Fruit fly (Drosophila melanogaster) Kc167 (cell line): ENCODE measurements around the gene Pp1alpha-96A.
A peak's percentile ranks its signal among the peaks of the same experiment; 100 is the strongest.

ENCODE experiments used
- Myc ChIP-seq: fragments of >200 bp; optimal IDR thresholded peaks from 2 replicates; lab custom pipeline; 2017; ENCODE audit warnings: missing external identifiers
- Sin3A ChIP-seq: fragments of >200 bp; optimal IDR thresholded peaks from 2 replicates; lab custom pipeline; 2018; ENCODE audit warnings: missing external identifiers
- h ChIP-seq: fragments of >200 bp; optimal IDR thresholded peaks from 3 replicates; lab custom pipeline; 2018; ENCODE audit warnings: missing external identifiers
- insv ChIP-seq: fragments of >200 bp; optimal IDR thresholded peaks from 3 replicates; lab custom pipeline; 2018; ENCODE audit warnings: missing external identifiers
- psq ChIP-seq: fragments of >200 bp; optimal IDR thresholded peaks from 2 replicates; lab custom pipeline; 2017; ENCODE audit warnings: missing external identifiers
- ttk ChIP-seq: sonication (Bioruptor generic); optimal IDR thresholded peaks from 2 replicates; lab custom pipeline; 2017; ENCODE audit warnings: missing external identifiers

Pp1alpha-96A gene

DNA sequence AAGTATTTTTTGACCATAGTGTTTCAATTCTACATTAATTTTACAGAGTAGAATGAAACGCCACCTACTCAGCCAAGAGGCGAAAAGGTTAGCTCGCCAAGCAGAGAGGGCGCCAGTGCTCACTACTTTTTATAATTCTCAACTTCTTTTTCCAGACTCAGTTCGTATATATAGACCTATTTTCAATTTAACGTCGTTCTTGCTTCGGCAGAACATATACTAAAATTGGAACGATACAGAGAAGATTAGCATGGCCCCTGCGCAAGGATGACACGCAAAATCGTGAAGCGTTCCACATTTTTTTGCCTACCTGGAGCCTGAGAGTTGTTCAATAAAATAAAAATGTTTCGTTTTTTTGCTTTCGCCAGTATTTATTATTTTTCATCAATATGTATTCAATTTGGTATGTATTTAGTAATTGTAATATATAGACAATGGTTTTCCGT lies 39.0 kb downstream of the Pp1alpha-96A start:
- TF ChIP-seq insv (lab: Kevin White, UChicago) (no peak), Sin3A (lab: Kevin White, UChicago) (no peak)

DNA sequence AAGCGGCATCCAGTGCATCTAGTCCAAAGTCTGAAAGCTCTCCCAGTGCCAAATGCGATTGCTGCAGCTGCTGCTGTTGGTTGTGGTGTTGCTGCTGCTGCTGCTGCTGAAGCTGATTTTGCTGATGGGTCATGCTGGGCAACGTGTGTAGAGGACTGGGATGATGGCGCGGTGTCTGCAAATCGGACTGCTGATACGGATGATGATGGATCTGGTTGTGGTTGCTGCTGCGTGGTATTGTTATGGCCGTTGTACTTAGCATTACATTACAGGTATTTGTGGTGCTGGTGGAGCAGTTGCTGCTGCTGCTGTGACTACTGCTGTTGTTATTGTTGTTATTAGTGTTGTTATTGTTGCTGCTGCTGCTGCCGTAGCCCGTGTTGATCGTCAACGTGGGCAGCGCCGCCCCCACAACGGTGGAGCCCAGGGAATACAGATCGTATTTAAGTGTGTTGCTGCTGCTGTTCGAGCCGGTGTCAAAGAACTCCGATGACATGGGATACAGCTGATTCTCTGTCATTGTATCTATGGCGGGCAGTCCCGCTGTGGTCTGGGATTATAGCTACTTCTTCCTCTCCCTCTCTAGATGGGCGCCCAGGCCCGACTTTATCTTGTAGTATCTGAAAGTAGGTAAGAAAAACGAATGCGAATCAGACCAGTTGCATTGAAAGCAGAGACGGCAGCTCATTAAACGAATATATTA lies 44.4 kb downstream of the Pp1alpha-96A start:
- TF ChIP-seq Myc (lab: Kevin White, UChicago) = no peak
- no peak for TF ChIP-seq ttk (lab: Kevin White, UChicago)
- TF ChIP-seq insv (lab: Kevin White, UChicago) = no peak

dm6 chr3R:24563039-24563825 lies 45.2 kb downstream of the Pp1alpha-96A start:
- no peak for TF ChIP-seq psq (lab: Kevin White, UChicago)
- no peak for TF ChIP-seq h (lab: Kevin White, UChicago)
- TF ChIP-seq ttk (lab: Kevin White, UChicago) = no peak
- no peak for TF ChIP-seq insv (lab: Kevin White, UChicago)
- no peak for TF ChIP-seq Sin3A (lab: Kevin White, UChicago)
- TF ChIP-seq Myc (lab: Kevin White, UChicago) = no peak

DNA sequence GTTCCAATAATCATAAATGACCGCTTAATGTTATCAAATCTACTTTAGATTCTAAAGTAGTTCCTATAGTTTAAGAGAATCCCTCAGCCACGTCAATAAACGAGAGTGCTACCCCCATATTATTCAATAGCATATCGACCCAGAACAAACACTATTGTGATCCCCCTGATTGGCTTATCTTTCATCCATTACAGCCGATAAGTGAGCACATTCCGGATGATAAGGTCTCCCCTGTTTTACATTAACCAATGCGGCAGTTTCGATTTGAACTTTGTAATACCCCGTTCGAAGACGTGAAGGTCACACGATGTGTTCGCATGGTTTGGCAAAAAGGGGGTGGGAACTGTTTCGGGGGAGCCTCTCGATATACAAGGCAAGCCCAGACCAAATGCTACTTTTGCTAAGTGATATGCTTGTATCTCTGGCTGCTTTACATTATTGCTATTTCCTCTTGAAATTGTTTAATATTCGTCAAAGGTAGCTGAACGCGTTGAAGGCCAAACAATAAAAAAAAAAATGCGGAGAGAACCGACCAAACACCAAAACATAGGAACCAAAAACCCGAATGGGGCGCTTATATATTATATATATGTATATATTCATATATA lies 46.2 kb downstream of the Pp1alpha-96A start:
- TF ChIP-seq ttk (lab: Kevin White, UChicago) = no peak
- no peak for TF ChIP-seq psq (lab: Kevin White, UChicago)
- no peak for TF ChIP-seq Sin3A (lab: Kevin White, UChicago)
- TF ChIP-seq insv (lab: Kevin White, UChicago) = no peak
- TF ChIP-seq Myc (lab: Kevin White, UChicago) = no peak
- no peak for TF ChIP-seq h (lab: Kevin White, UChicago)

DNA sequence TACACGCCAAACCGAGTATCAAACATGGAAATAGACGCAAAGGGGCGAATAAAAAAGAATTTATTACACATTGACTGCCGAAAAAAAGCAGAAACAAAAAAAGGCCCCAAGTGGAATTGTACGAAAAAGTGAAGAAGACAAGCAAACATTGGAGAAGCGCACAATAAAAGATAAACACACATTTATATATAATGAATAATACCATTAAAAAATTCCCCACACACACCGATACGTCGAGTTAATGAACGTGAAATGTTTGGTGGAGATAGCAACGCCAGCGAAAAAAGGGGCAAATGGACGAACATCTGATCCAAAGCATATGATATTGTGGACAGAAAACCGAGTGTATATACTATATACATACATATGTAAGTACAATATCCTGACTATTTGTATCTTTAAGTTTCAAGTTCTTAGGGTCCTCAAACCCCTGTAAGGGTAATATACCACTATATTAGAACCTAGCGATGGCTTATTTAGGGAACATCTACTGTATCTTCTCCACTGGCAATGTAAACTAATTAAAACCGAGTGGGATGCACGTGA lies 46.8 kb downstream of the Pp1alpha-96A start:
- TF ChIP-seq psq (lab: Kevin White, UChicago) = peak; percentile 11
- no peak for TF ChIP-seq Sin3A (lab: Kevin White, UChicago)

- TF ChIP-seq Myc (lab: Kevin White, UChicago) = no peak
- TF ChIP-seq h (lab: Kevin White, UChicago) = no peak
- peak; percentile 84 for TF ChIP-seq psq (lab: Kevin White, UChicago)
- TF ChIP-seq Sin3A (lab: Kevin White, UChicago) = no peak
- TF ChIP-seq ttk (lab: Kevin White, UChicago) = no peak
- TF ChIP-seq insv (lab: Kevin White, UChicago) = no peak
Measured at dm6 chr3R:24565748-24566239, 47.7 kb downstream of the Pp1alpha-96A start.

DNA sequence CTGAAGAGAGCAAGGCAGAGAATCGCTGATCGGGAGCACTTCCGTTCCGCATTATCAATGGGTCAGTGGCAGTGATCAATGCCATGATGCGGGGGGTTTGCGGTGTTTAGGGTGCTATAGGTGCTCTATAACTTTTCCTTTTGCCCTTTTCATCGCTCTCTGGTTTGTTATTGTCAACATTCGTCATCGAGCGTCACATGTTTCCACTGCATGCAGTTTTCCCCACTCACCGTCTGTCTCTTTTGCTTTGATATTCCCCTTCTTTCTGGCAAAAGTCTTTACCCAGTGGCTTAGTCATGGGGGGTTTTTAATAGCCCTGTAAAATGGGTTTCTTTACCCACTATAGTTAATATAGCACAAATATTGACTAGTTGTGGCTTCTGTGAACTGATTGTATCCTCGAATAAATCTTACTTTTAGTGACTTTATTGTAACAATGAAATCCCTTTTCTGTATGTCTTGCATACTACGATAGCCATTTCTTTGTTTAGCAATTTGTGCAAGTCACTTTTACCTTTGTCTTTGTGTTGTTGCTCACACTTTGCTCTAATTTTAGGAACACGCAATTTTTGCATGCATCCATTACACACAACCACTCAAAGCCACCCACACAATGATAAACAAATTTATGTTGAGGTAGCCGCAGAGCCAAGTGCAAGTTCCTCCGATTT lies 48.8 kb downstream of the Pp1alpha-96A start:
- TF ChIP-seq h (lab: Kevin White, UChicago) = no peak
- TF ChIP-seq Sin3A (lab: Kevin White, UChicago) = no peak
- TF ChIP-seq insv (lab: Kevin White, UChicago) = no peak
- TF ChIP-seq Myc (lab: Kevin White, UChicago) = no peak
- TF ChIP-seq psq (lab: Kevin White, UChicago) = no peak
- TF ChIP-seq ttk (lab: Kevin White, UChicago) = no peak

DNA sequence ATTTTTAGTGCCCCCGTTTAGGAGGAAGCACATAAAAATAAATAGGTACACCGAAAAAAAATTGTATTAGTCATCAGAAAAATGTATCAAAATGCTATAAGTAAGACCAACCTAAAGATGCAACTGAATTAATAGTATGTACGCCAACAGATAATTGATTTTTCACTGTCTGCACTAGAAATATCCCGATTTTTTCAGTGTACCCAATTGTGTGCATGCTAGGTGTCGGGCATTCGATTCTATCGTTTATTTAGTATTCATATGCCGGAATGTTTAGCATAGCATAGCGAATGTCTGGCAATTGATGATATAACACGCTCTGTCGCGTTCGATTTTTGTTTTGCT lies 49.3 kb downstream of the Pp1alpha-96A start:
- no peak for TF ChIP-seq ttk (lab: Kevin White, UChicago)
- no peak for TF ChIP-seq insv (lab: Kevin White, UChicago)
- no peak for TF ChIP-seq Myc (lab: Kevin White, UChicago)
- no peak for TF ChIP-seq Sin3A (lab: Kevin White, UChicago)
- no peak for TF ChIP-seq h (lab: Kevin White, UChicago)
- TF ChIP-seq psq (lab: Kevin White, UChicago) = no peak

dm6 chr3R:24568251-24568932 lies 50.3 kb downstream of the Pp1alpha-96A start:
- TF ChIP-seq ttk (lab: Kevin White, UChicago) (no peak), h (lab: Kevin White, UChicago) (no peak), psq (lab: Kevin White, UChicago) (no peak), Myc (lab: Kevin White, UChicago) (no peak), insv (lab: Kevin White, UChicago) (no peak), Sin3A (lab: Kevin White, UChicago) (no peak)

dm6 chr3R:24569669-24570349 lies 51.7 kb downstream of the Pp1alpha-96A start:
- TF ChIP-seq psq (lab: Kevin White, UChicago) (no peak), ttk (lab: Kevin White, UChicago) (no peak), insv (lab: Kevin White, UChicago) (no peak), Myc (lab: Kevin White, UChicago) (no peak), Sin3A (lab: Kevin White, UChicago) (no peak), h (lab: Kevin White, UChicago) (no peak)
